Worm (Caenorhabditis elegans): Measurements from ENCODE around the gene Y37D8A.5.
"Not testable (repeated sequence)": the region's sequence is repeated elsewhere in the genome, so short reads cannot be mapped to it uniquely, and the experiment has no call there.

Y37D8A.5 gene

DNA sequence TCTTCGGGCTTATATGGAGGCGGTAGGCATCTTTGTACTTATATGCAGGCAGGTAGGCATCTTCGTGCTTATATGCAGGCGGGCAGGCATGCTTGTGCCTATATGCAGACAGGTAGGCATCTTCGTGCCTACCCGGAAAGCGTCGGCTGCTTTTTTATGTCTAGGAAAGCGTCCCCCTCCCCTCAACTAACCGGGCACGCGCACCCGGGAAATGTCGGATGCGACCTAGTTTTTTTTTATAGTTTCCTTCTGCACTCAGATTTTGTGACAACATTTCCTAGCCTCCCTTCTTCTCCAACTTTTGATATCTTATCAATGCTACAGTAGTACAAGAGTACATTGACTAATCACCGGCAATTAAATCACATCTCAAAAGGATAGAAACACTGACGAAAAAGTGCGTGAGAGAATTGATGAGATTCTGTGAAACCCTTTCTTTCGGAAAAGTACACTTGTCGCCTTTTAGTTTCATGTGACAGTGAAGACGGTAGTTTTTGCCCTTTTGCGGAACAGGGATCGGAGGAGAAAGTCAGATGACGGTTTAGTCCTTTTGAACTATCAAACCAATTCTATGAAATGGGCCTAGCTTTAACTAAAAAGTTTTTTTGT is 6.2 kb downstream of the Y37D8A.5 start (continued):
- TF ChIP-seq nhr-102 (tag; optimal IDR thresholded peaks at IDR 0.05) (no peak), daf-12 (tag; optimal IDR thresholded peaks at IDR 0.05) (no peak), sdz-12 (GFP tag; optimal IDR thresholded peaks at IDR 0.05) (no peak), fkh-10 (GFP tag; optimal IDR thresholded peaks at IDR 0.05) (no peak), nhr-42 (GFP tag; IDR thresholded peaks at IDR 0.05) (no peak), nhr-11 (tag; optimal IDR thresholded peaks at IDR 0.05) (no peak), dmd-8 (GFP tag; IDR thresholded peaks at IDR 0.05) (no peak), gei-8 (GFP tag; optimal IDR thresholded peaks at IDR 0.05) (no peak), nhr-10 (tag; optimal IDR thresholded peaks at IDR 0.05) (no peak), lsy-2 (tag; optimal IDR thresholded peaks at IDR 0.05) (peak in 1 of 2 experiments; percentile 45), nhr-25 (tag; optimal IDR thresholded peaks at IDR 0.05; ENCODE audit: borderline replicate concordance, insufficient read depth) (peak; percentile 19), fos-1 (tag; optimal IDR thresholded peaks at IDR 0.05) (no peak)

- TF ChIP-seq unc-62 (GFP tag; optimal IDR thresholded peaks at IDR 0.05 in 1 of 2), result peak in 1 of 2 experiments; percentile 30
- TF ChIP-seq unc-62 (tag; optimal IDR thresholded peaks at IDR 0.05), result not testable (repeated sequence)
These were observed 7.1 kb downstream of the Y37D8A.5 start for ce11 chrIII:12848173-12848572.

DNA sequence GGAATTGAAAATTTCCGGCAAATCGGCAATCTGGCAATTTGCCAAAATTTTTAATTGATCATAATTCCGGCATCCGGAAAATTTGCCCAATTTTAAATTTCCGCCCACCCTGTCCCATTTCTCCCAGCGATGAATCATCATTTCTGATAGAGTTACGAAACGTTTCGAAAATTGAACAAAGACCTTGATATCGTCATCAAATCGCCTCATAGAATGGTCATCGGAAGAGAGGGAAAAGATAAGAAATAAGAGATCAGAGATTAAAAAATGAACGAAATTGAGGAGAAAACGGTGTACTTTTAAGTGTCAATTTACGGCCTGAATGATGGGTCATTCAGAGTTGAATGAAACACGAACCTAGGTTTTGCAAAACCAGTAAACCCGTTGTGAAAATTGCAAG is 7.7 kb downstream of the Y37D8A.5 start:
- TF ChIP-seq nhr-48 (tag; optimal IDR thresholded peaks at IDR 0.05) (no peak), nhr-28 (tag; optimal IDR thresholded peaks at IDR 0.05) (peak; percentile 52), nhr-76 (tag; optimal IDR thresholded peaks at IDR 0.05) (no peak), daf-16 (GFP tag; optimal IDR thresholded peaks at IDR 0.05) (no peak), daf-16 (tag; optimal IDR thresholded peaks at IDR 0.05) (no peak), hlh-11 (tag; optimal IDR thresholded peaks at IDR 0.05) (peak; percentile 51), dpl-1 (GFP tag; optimal IDR thresholded peaks at IDR 0.05) (peak; percentile 3), dmd-6 (GFP tag; IDR thresholded peaks at IDR 0.05) (peak; percentile 69), lin-13 (GFP tag; optimal IDR thresholded peaks at IDR 0.05) (peak; percentile 57), aha-1 (tag) (peak; percentile 55), dve-1 (tag; optimal IDR thresholded peaks at IDR 0.05; ENCODE audit: insufficient read depth) (peak; percentile 73)

ce11 chrIII:12842858-12843257 is 12.4 kb downstream of the Y37D8A.5 start:
- TF ChIP-seq lsy-2 (tag; optimal IDR thresholded peaks at IDR 0.05), result peak in 1 of 2 experiments; percentile 48
- TF ChIP-seq nhr-41 (GFP tag; IDR thresholded peaks at IDR 0.05), result no peak
- TF ChIP-seq ceh-44 (GFP tag; IDR thresholded peaks at IDR 0.05), result no peak
- TF ChIP-seq zip-2 (tag; optimal IDR thresholded peaks at IDR 0.05), result no peak
- peak; percentile 49 for TF ChIP-seq nhr-28 (tag; optimal IDR thresholded peaks at IDR 0.05)
- TF ChIP-seq cey-2 (tag; optimal IDR thresholded peaks at IDR 0.05; ENCODE audit: borderline replicate concordance, insufficient read depth), result peak; percentile 61
- no peak for TF ChIP-seq nhr-25 (tag; optimal IDR thresholded peaks at IDR 0.05; ENCODE audit: borderline replicate concordance, insufficient read depth)
- TF ChIP-seq mdl-1 (tag; optimal IDR thresholded peaks at IDR 0.05), result peak; percentile 48 to 82
- peak; percentile 19 for TF ChIP-seq mep-1 (tag; optimal IDR thresholded peaks at IDR 0.05)
- TF ChIP-seq saeg-2 (GFP tag; IDR thresholded peaks at IDR 0.05), result no peak
- peak; percentile 65; the same call in 1 of the 2 replicates for TF ChIP-seq tra-1 (GFP tag; IDR thresholded peaks at IDR 0.05)
- TF ChIP-seq dve-1 (tag; optimal IDR thresholded peaks at IDR 0.05; ENCODE audit: insufficient read depth), result peak; percentile 81
- peak; percentile 75 for TF ChIP-seq hlh-30 (tag; optimal IDR thresholded peaks at IDR 0.05; ENCODE audit: insufficient read depth)
- TF ChIP-seq nhr-48 (tag; optimal IDR thresholded peaks at IDR 0.05), result peak; percentile 50
- no peak for TF ChIP-seq nhr-111 (GFP tag; optimal IDR thresholded peaks at IDR 0.05)
- TF ChIP-seq daf-8 (GFP tag; IDR thresholded peaks at IDR 0.05), result no peak
- peak in 1 of 2 experiments; percentile 9 for TF ChIP-seq hif-1 (tag; optimal IDR thresholded peaks at IDR 0.05)
- no peak for TF ChIP-seq dpl-1 (GFP tag; optimal IDR thresholded peaks at IDR 0.05)
- 0 out of 2 replicates have a peak, but pooled peaks have one; percentile 44 for TF ChIP-seq ceh-20 (GFP tag; IDR thresholded peaks at IDR 0.05)
- TF ChIP-seq rbr-2 (tag; optimal IDR thresholded peaks at IDR 0.05), result no peak
- TF ChIP-seq snpc-4 (tag; optimal IDR thresholded peaks at IDR 0.05), result no peak
- no peak for TF ChIP-seq Y105C5A.15 (GFP tag; IDR thresholded peaks at IDR 0.05)
- TF ChIP-seq F26F4.8 (GFP tag; conservative IDR thresholded peaks at IDR 0.05), result no peak
- TF ChIP-seq hlh-11 (tag; optimal IDR thresholded peaks at IDR 0.05), result peak; percentile 75
- no peak for TF ChIP-seq lir-3 (tag; optimal IDR thresholded peaks at IDR 0.05)
- peak; percentile 69 for TF ChIP-seq dmd-6 (GFP tag; IDR thresholded peaks at IDR 0.05)

All from whole organism, L4 larva.